ENCODE assay signal across 1 fruit fly cellular context in the genomic region with DNA sequence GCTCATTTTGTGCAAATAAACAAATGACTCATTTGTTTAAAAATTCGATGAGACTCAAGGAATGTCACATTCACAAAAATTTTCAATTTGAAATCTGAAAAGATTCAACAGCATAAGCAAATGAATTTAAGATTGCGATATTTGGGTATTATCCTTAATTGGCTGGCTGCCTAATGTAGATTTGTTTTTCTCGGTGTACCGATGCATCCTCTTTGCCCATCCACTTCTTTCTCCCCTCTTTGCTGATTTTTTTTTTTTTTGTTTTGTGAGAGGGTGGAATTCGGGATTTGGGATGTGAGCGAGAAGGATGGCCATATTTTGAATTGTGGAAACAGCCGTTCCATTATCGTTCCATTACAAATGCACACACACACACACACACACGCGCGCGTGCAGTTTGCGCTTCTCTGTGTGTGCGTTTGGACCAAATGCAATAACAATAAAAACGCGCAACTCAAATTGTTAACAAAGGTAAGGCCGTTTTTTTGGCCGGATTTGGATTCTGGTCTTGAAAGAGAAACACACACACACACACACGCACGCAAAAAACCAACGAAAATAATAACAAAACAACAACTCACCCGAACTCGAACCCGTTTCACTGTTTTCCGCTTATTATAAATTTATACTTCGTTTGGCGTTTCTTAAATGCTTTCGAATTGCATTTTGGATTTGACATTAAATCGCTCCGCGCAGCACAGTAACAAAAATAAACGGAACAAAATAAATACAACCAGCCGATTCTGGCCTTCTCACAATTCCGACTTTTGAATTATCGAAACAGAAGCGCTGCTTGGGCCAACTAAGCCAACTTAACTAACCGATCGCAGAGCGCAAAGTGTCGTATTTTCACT.
TF ChIP-seq lines count a peak whose summit lies in the region.

No protein-coding gene starts in this region.

TF ChIP-seq in whole organism, embryonic, 481 proteins besides CTCF, POLR2A, EP300 and RAD21 (continued from another document and continues in another):
- TF ChIP-seq Rfx (GFP tag; IDR thresholded peaks at IDR 0.05; lab: Robert Waterston, UW) = no peak
- TF ChIP-seq Hr51 (GFP tag; optimal IDR thresholded peaks at IDR 0.05; lab: Kevin White, UChicago) = no peak
- TF ChIP-seq Drgx (GFP tag; IDR thresholded peaks at IDR 0.05; lab: Robert Waterston, UW) = peak; percentile 51; the same call in 1 of the 2 replicates
- no peak for TF ChIP-seq danr (GFP tag; IDR thresholded peaks at IDR 0.05; lab: Robert Waterston, UW)
- no peak for TF ChIP-seq luna (GFP tag; optimal IDR thresholded peaks at IDR 0.05; lab: Kevin White, UChicago)
- TF ChIP-seq ind (GFP tag; optimal IDR thresholded peaks at IDR 0.05; lab: Kevin White, UChicago) = peak; percentile 22
- no peak for TF ChIP-seq CG6765 (GFP tag; optimal IDR thresholded peaks at IDR 0.05; lab: Kevin White, UChicago)
- TF ChIP-seq CG34224 (GFP tag; IDR thresholded peaks at IDR 0.05; lab: Robert Waterston, UW; ENCODE audit: partially characterized antibody) = no peak
- TF ChIP-seq grn (GFP tag; optimal IDR thresholded peaks at IDR 0.05; lab: Kevin White, UChicago) = no peak
- TF ChIP-seq CG17361 (GFP tag; IDR thresholded peaks at IDR 0.05; lab: Robert Waterston, UW) = 0 out of 3 replicates have a peak, but pooled peaks have one; percentile 50
- TF ChIP-seq CG34376 (GFP tag; optimal IDR thresholded peaks at IDR 0.05; lab: Kevin White, UChicago) = no peak
- TF ChIP-seq dpn (GFP tag; optimal IDR thresholded peaks at IDR 0.05; lab: Kevin White, UChicago) = peak; percentile 48 to 49
- TF ChIP-seq sens-2 (GFP tag; IDR thresholded peaks at IDR 0.05; lab: Robert Waterston, UW) = no peak
- no peak for TF ChIP-seq Doc2 (GFP tag; IDR thresholded peaks at IDR 0.05; lab: Robert Waterston, UW)
- no peak for TF ChIP-seq CG11085 (GFP tag; IDR thresholded peaks at IDR 0.05; lab: Robert Waterston, UW)
- peak; percentile 15 for TF ChIP-seq CG12942 (GFP tag; optimal IDR thresholded peaks at IDR 0.05; lab: Kevin White, UChicago)
- TF ChIP-seq gro (GFP tag; optimal IDR thresholded peaks at IDR 0.05; lab: Kevin White, UChicago) = no peak
- no peak for TF ChIP-seq CG6175 (GFP tag; IDR thresholded peaks at IDR 0.05; lab: Robert Waterston, UW)
- TF ChIP-seq Dll (GFP tag; IDR thresholded peaks at IDR 0.05; lab: Robert Waterston, UW; ENCODE audit: partially characterized antibody) = no peak
- TF ChIP-seq onecut (GFP tag; IDR thresholded peaks at IDR 0.05; lab: Robert Waterston, UW) = no peak
- no peak for TF ChIP-seq ems (GFP tag; optimal IDR thresholded peaks at IDR 0.05; lab: Kevin White, UChicago)
- TF ChIP-seq slou (GFP tag; optimal IDR thresholded peaks at IDR 0.05; lab: Kevin White, UChicago) = no peak
- no peak for TF ChIP-seq vfl (GFP tag; optimal IDR thresholded peaks at IDR 0.05; lab: Kevin White, UChicago)
- no peak for TF ChIP-seq Sry-β (GFP tag; optimal IDR thresholded peaks at IDR 0.05; lab: Kevin White, UChicago)
- TF ChIP-seq CG2678 (tag; optimal IDR thresholded peaks at IDR 0.05; lab: Kevin White, UChicago) = no peak
- no peak for TF ChIP-seq sd (tag; optimal IDR thresholded peaks at IDR 0.05; lab: Kevin White, UChicago)
- 0 out of 2 replicates have a peak, but pooled peaks have one; percentile 34 for TF ChIP-seq CG4404 (GFP tag; IDR thresholded peaks at IDR 0.05; lab: Robert Waterston, UW)
- TF ChIP-seq mirr (GFP tag; optimal IDR thresholded peaks at IDR 0.05; lab: Kevin White, UChicago) = no peak
- no peak for TF ChIP-seq tgo (GFP tag; IDR thresholded peaks at IDR 0.05; lab: Robert Waterston, UW)
- TF ChIP-seq CG17568 (GFP tag; optimal IDR thresholded peaks at IDR 0.05; lab: Kevin White, UChicago) = no peak
- TF ChIP-seq gsb (GFP tag; IDR thresholded peaks at IDR 0.05; lab: Robert Waterston, UW) = no peak
- no peak for TF ChIP-seq Tbp (GFP tag; optimal IDR thresholded peaks at IDR 0.05; lab: Kevin White, UChicago)
- TF ChIP-seq dmrt99B (tag; optimal IDR thresholded peaks at IDR 0.05; lab: Kevin White, UChicago) = no peak
- TF ChIP-seq Hand (GFP tag; optimal IDR thresholded peaks at IDR 0.05; lab: Kevin White, UChicago) = no peak
- no peak for TF ChIP-seq unc-4 (GFP tag; IDR thresholded peaks at IDR 0.05; lab: Robert Waterston, UW; ENCODE audit: partially characterized antibody)
- TF ChIP-seq CG10543 (GFP tag; optimal IDR thresholded peaks at IDR 0.05; lab: Kevin White, UChicago) = no peak
- TF ChIP-seq CG4328 (GFP tag; optimal IDR thresholded peaks at IDR 0.05; lab: Kevin White, UChicago) = no peak
- TF ChIP-seq CG11696 (GFP tag; IDR thresholded peaks at IDR 0.05; lab: Robert Waterston, UW) = no peak
- no peak for TF ChIP-seq mld (GFP tag; IDR thresholded peaks at IDR 0.05; lab: Robert Waterston, UW; ENCODE audit: partially characterized antibody)
- no peak for TF ChIP-seq hb (GFP tag; IDR thresholded peaks at IDR 0.05; lab: Robert Waterston, UW; ENCODE audit: partially characterized antibody)
- peak; percentile 44 for TF ChIP-seq Xbp1 (GFP tag; optimal IDR thresholded peaks at IDR 0.05; lab: Kevin White, UChicago)
- peak; percentile 48 for TF ChIP-seq trem (tag; optimal IDR thresholded peaks at IDR 0.05; lab: Kevin White, UChicago)
- peak; percentile 40; the same call in 1 of the 2 replicates for TF ChIP-seq CG32772 (GFP tag; IDR thresholded peaks at IDR 0.05; lab: Robert Waterston, UW)
- TF ChIP-seq repo (GFP tag; optimal IDR thresholded peaks at IDR 0.05; lab: Kevin White, UChicago) = no peak
- TF ChIP-seq sug (tag; optimal IDR thresholded peaks at IDR 0.05; lab: Kevin White, UChicago) = no peak
- no peak for TF ChIP-seq CG7987 (GFP tag; optimal IDR thresholded peaks at IDR 0.05; lab: Kevin White, UChicago)
- no peak for TF ChIP-seq br (optimal IDR thresholded peaks at IDR 0.05; lab: Kevin White, UChicago)
- TF ChIP-seq H15 (GFP tag; IDR thresholded peaks at IDR 0.05; lab: Robert Waterston, UW) = no peak
- no peak for TF ChIP-seq CG11560 (tag; IDR thresholded peaks at IDR 0.05; lab: Robert Waterston, UW)
- TF ChIP-seq CG17912 (GFP tag; optimal IDR thresholded peaks at IDR 0.05; lab: Kevin White, UChicago) = no peak
- peak; percentile 37 for TF ChIP-seq zen (tag; optimal IDR thresholded peaks at IDR 0.05; lab: Kevin White, UChicago)
- TF ChIP-seq fu2 (GFP tag; optimal IDR thresholded peaks at IDR 0.05; lab: Kevin White, UChicago) = no peak
- TF ChIP-seq CG15073 (GFP tag; optimal IDR thresholded peaks at IDR 0.05; lab: Kevin White, UChicago) = no peak
- no peak for TF ChIP-seq CG9817 (tag; optimal IDR thresholded peaks at IDR 0.05; lab: Kevin White, UChicago)
- no peak for TF ChIP-seq Adf1 (GFP tag; IDR thresholded peaks at IDR 0.05; lab: Robert Waterston, UW)
- no peak for TF ChIP-seq HLHmδ (GFP tag; optimal IDR thresholded peaks at IDR 0.05; lab: Kevin White, UChicago)
- TF ChIP-seq CG15601 (tag; optimal IDR thresholded peaks at IDR 0.05; lab: Kevin White, UChicago) = peak; percentile 43
- TF ChIP-seq Vsx1 (GFP tag; optimal IDR thresholded peaks at IDR 0.05; lab: Kevin White, UChicago) = no peak
- TF ChIP-seq CG6272 (GFP tag; IDR thresholded peaks at IDR 0.05; lab: Robert Waterston, UW) = no peak
- TF ChIP-seq CG18476 (GFP tag; optimal IDR thresholded peaks at IDR 0.05; lab: Kevin White, UChicago) = peak; percentile 14
- no peak for TF ChIP-seq Kr (GFP tag; optimal IDR thresholded peaks at IDR 0.05; lab: Kevin White, UChicago)
- TF ChIP-seq CG13296 (GFP tag; optimal IDR thresholded peaks at IDR 0.05; lab: Kevin White, UChicago) = no peak
- TF ChIP-seq nau (GFP tag; optimal IDR thresholded peaks at IDR 0.05; lab: Kevin White, UChicago) = no peak
- TF ChIP-seq gcm2 (GFP tag; optimal IDR thresholded peaks at IDR 0.05; lab: Kevin White, UChicago) = no peak
- TF ChIP-seq ttk (GFP tag; IDR thresholded peaks at IDR 0.05; lab: Robert Waterston, UW) = 0 out of 2 replicates have a peak, but pooled peaks have one; percentile 40
- TF ChIP-seq CG14441 (GFP tag; IDR thresholded peaks at IDR 0.05; lab: Robert Waterston, UW) = no peak
- no peak for TF ChIP-seq CG9932 (GFP tag; IDR thresholded peaks at IDR 0.05; lab: Robert Waterston, UW)
- TF ChIP-seq caup (GFP tag; optimal IDR thresholded peaks at IDR 0.05; lab: Kevin White, UChicago; ENCODE audit: severe bottlenecking) = no peak
- peak; percentile 63 for TF ChIP-seq unpg (GFP tag; optimal IDR thresholded peaks at IDR 0.05; lab: Kevin White, UChicago)
- TF ChIP-seq E2f1 (GFP tag; IDR thresholded peaks at IDR 0.05; lab: Robert Waterston, UW) = no peak
- no peak for TF ChIP-seq C15 (GFP tag; IDR thresholded peaks at IDR 0.05; lab: Robert Waterston, UW)
- TF ChIP-seq knrl (GFP tag; IDR thresholded peaks at IDR 0.05; lab: Robert Waterston, UW; ENCODE audit: partially characterized antibody) = no peak
- no peak for TF ChIP-seq so (GFP tag; IDR thresholded peaks at IDR 0.05; lab: Robert Waterston, UW)
- TF ChIP-seq wdn (GFP tag; IDR thresholded peaks at IDR 0.05; lab: Robert Waterston, UW) = no peak
- TF ChIP-seq wor (GFP tag; IDR thresholded peaks at IDR 0.05; lab: Robert Waterston, UW) = 0 out of 2 replicates have a peak, but pooled peaks have one; percentile 18
- TF ChIP-seq CG9876 (GFP tag; optimal IDR thresholded peaks at IDR 0.05; lab: Kevin White, UChicago) = no peak
- peak; percentile 28 for TF ChIP-seq nerfin-1 (tag; optimal IDR thresholded peaks at IDR 0.05; lab: Kevin White, UChicago)
- TF ChIP-seq YL-1 (GFP tag; optimal IDR thresholded peaks at IDR 0.05; lab: Kevin White, UChicago) = no peak
- peak; percentile 44 for TF ChIP-seq kni (GFP tag; optimal IDR thresholded peaks at IDR 0.05; lab: Kevin White, UChicago)
- TF ChIP-seq CkIIα-i1 (GFP tag; IDR thresholded peaks at IDR 0.05; lab: Robert Waterston, UW) = no peak
- TF ChIP-seq az2 (GFP tag; optimal IDR thresholded peaks at IDR 0.05; lab: Kevin White, UChicago) = peak; percentile 40
- TF ChIP-seq CG11398 (GFP tag; optimal IDR thresholded peaks at IDR 0.05; lab: Kevin White, UChicago) = peak; percentile 47
- no peak for TF ChIP-seq CG8359 (GFP tag; optimal IDR thresholded peaks at IDR 0.05; lab: Kevin White, UChicago; ENCODE audit: borderline replicate concordance)
- TF ChIP-seq CG3995 (GFP tag; optimal IDR thresholded peaks at IDR 0.05; lab: Kevin White, UChicago) = no peak
- TF ChIP-seq mam (GFP tag; optimal IDR thresholded peaks at IDR 0.05; lab: Kevin White, UChicago) = peak; percentile 26
- no peak for TF ChIP-seq Ravus (GFP tag; IDR thresholded peaks at IDR 0.05; lab: Robert Waterston, UW)
- peak; percentile 46 for TF ChIP-seq CG3407 (GFP tag; optimal IDR thresholded peaks at IDR 0.05; lab: Kevin White, UChicago)
- no peak for TF ChIP-seq CG4707 (GFP tag; optimal IDR thresholded peaks at IDR 0.05; lab: Kevin White, UChicago)
- TF ChIP-seq CG32532 (GFP tag; IDR thresholded peaks at IDR 0.05; lab: Robert Waterston, UW) = no peak
- no peak for TF ChIP-seq D19B (GFP tag; optimal IDR thresholded peaks at IDR 0.05; lab: Kevin White, UChicago)
- no peak for TF ChIP-seq hth (optimal IDR thresholded peaks at IDR 0.05; lab: Kevin White, UChicago)
- no peak for TF ChIP-seq jigr1 (GFP tag; IDR thresholded peaks at IDR 0.05; lab: Robert Waterston, UW)
- peak; percentile 41; the same call in 1 of the 3 replicates for TF ChIP-seq croc (GFP tag; conservative IDR thresholded peaks at IDR 0.05; lab: Robert Waterston, UW)
- no peak for TF ChIP-seq Side (GFP tag; optimal IDR thresholded peaks at IDR 0.05; lab: Kevin White, UChicago)
- TF ChIP-seq CG12744 (GFP tag; optimal IDR thresholded peaks at IDR 0.05; lab: Kevin White, UChicago) = no peak
- TF ChIP-seq CG8388 (GFP tag; optimal IDR thresholded peaks at IDR 0.05; lab: Kevin White, UChicago) = peak; percentile 62
- TF ChIP-seq Hsf (GFP tag; optimal IDR thresholded peaks at IDR 0.05; lab: Kevin White, UChicago) = peak; percentile 35
- peak; percentile 39 for TF ChIP-seq kay (GFP tag; optimal IDR thresholded peaks at IDR 0.05; lab: Kevin White, UChicago)
- TF ChIP-seq Fer2 (tag; optimal IDR thresholded peaks at IDR 0.05; lab: Kevin White, UChicago) = no peak
- TF ChIP-seq CG18619 (GFP tag; optimal IDR thresholded peaks at IDR 0.05; lab: Kevin White, UChicago) = no peak
- TF ChIP-seq GATAe (GFP tag; conservative IDR thresholded peaks at IDR 0.05; lab: Robert Waterston, UW) = no peak
- 0 out of 3 replicates have a peak, but pooled peaks have one; percentile 46 for TF ChIP-seq CG3726 (GFP tag; IDR thresholded peaks at IDR 0.05; lab: Robert Waterston, UW)
- TF ChIP-seq CG2712 (tag; optimal IDR thresholded peaks at IDR 0.05; lab: Kevin White, UChicago) = peak; percentile 69
- peak; percentile 8 for TF ChIP-seq Max (GFP tag; optimal IDR thresholded peaks at IDR 0.05; lab: Kevin White, UChicago)
- TF ChIP-seq btn (GFP tag; optimal IDR thresholded peaks at IDR 0.05; lab: Kevin White, UChicago) = peak; percentile 3
- TF ChIP-seq cas (GFP tag; IDR thresholded peaks at IDR 0.05; lab: Robert Waterston, UW) = no peak
- peak; percentile 17 for TF ChIP-seq lilli (GFP tag; optimal IDR thresholded peaks at IDR 0.05; lab: Kevin White, UChicago)
- TF ChIP-seq cad (GFP tag; optimal IDR thresholded peaks at IDR 0.05; lab: Kevin White, UChicago) = no peak
- TF ChIP-seq CG10431 (GFP tag; optimal IDR thresholded peaks at IDR 0.05; lab: Kevin White, UChicago) = peak; percentile 34
- TF ChIP-seq disco-r (GFP tag; optimal IDR thresholded peaks at IDR 0.05; lab: Kevin White, UChicago) = no peak
- TF ChIP-seq CG15514 (GFP tag; optimal IDR thresholded peaks at IDR 0.05; lab: Kevin White, UChicago) = peak; percentile 6
- TF ChIP-seq CG13894 (tag; optimal IDR thresholded peaks at IDR 0.05; lab: Kevin White, UChicago) = no peak
- no peak for TF ChIP-seq Sin3A (optimal IDR thresholded peaks at IDR 0.05; lab: Kevin White, UChicago)
- TF ChIP-seq bbx (GFP tag; IDR thresholded peaks at IDR 0.05; lab: Robert Waterston, UW; ENCODE audit: partially characterized antibody) = no peak
- TF ChIP-seq amos (GFP tag; IDR thresholded peaks at IDR 0.05; lab: Robert Waterston, UW; ENCODE audit: partially characterized antibody) = no peak
- TF ChIP-seq CG1529 (GFP tag; optimal IDR thresholded peaks at IDR 0.05; lab: Kevin White, UChicago) = peak; percentile 67
- TF ChIP-seq Hey (tag; optimal IDR thresholded peaks at IDR 0.05; lab: Kevin White, UChicago) = no peak
- no peak for TF ChIP-seq Meics (GFP tag; optimal IDR thresholded peaks at IDR 0.05; lab: Kevin White, UChicago)
- no peak for TF ChIP-seq fd102C (GFP tag; optimal IDR thresholded peaks at IDR 0.05; lab: Kevin White, UChicago)
- peak; percentile 63 for TF ChIP-seq CG4424 (GFP tag; optimal IDR thresholded peaks at IDR 0.05; lab: Kevin White, UChicago)
- TF ChIP-seq CG33213 (GFP tag; optimal IDR thresholded peaks at IDR 0.05; lab: Kevin White, UChicago) = peak; percentile 17
- TF ChIP-seq Sox102F (GFP tag; optimal IDR thresholded peaks at IDR 0.05; lab: Kevin White, UChicago) = peak; percentile 57
- TF ChIP-seq Sox100B (GFP tag; optimal IDR thresholded peaks at IDR 0.05; lab: Kevin White, UChicago) = no peak
- no peak for TF ChIP-seq CG16779 (GFP tag; IDR thresholded peaks at IDR 0.05; lab: Robert Waterston, UW)
